Fruit fly (Drosophila melanogaster) whole organism, embryonic: ENCODE measurements around the gene Acp63F.

ENCODE experiments used
- Ada2b ChIP-seq: fragments of 200-800 bp; sonication (Bioruptor generic); IDR thresholded peaks from 2 replicates; pipeline ENCODE4 v1.3.6; 2022; ENCODE audit warnings: missing biosample characterization, missing genetic modification characterization
- Bteb2 ChIP-seq: fragments of 200-800 bp; sonication (Bioruptor generic); optimal IDR thresholded peaks from 2 replicates; lab custom pipeline; 2016; ENCODE audit warnings: missing biosample characterization, missing genetic modification characterization
- CG1024 ChIP-seq: fragments of 200-800 bp; sonication (Bioruptor generic); IDR thresholded peaks from 2 replicates; pipeline ENCODE4 v1.3.6; 2022; ENCODE audit warnings: missing biosample characterization, missing genetic modification characterization
- CG10654 ChIP-seq: fragments of 200-800 bp; sonication (Bioruptor generic); optimal IDR thresholded peaks from 2 replicates; lab custom pipeline; 2016; ENCODE audit warnings: missing biosample characterization, missing genetic modification characterization
- CG11085 ChIP-seq: fragments of 200-800 bp; sonication (Bioruptor generic); IDR thresholded peaks from 2 replicates; pipeline ENCODE4 v1.3.6; 2022; ENCODE audit warnings: missing biosample characterization, missing genetic modification characterization
- CG13894 ChIP-seq: fragments of 200-800 bp; sonication (Bioruptor generic); optimal IDR thresholded peaks from 3 replicates; lab custom pipeline; 2018; ENCODE audit warnings: missing biosample characterization, mild to moderate bottlenecking, missing genetic modification characterization, moderate library complexity
- CG1647 ChIP-seq: fragments of 200-800 bp; sonication (Bioruptor generic); optimal IDR thresholded peaks from 3 replicates; lab custom pipeline; 2016; ENCODE audit warnings: missing biosample characterization, missing genetic modification characterization
- CG17802 ChIP-seq: fragments of 200-800 bp; sonication (Bioruptor generic); optimal IDR thresholded peaks from 2 replicates; lab custom pipeline; 2018; ENCODE audit warnings: missing biosample characterization, mild to moderate bottlenecking, missing genetic modification characterization, moderate library complexity
- CG18011 ChIP-seq: fragments of 200-800 bp; sonication (Bioruptor generic); optimal IDR thresholded peaks from 2 replicates; lab custom pipeline; 2017; ENCODE audit warnings: missing biosample characterization, missing genetic modification characterization, mild to moderate bottlenecking, moderate library complexity, missing genotype
- CG2116 ChIP-seq: fragments of 200-800 bp; sonication (Bioruptor generic); optimal IDR thresholded peaks from 3 replicates; lab custom pipeline; 2018; ENCODE audit warnings: missing biosample characterization, mild to moderate bottlenecking, missing genetic modification characterization
- CG31441 ChIP-seq: fragments of 200-800 bp; sonication (Bioruptor generic); IDR thresholded peaks from 2 replicates; pipeline ENCODE4 v1.3.6; 2022; ENCODE audit warnings: missing biosample characterization, missing genetic modification characterization
- CG3726 ChIP-seq: fragments of 200-800 bp; sonication (Bioruptor generic); IDR thresholded peaks from 3 replicates; pipeline ENCODE4, ENCODE4 v1.3.6; 2022; ENCODE audit warnings: missing biosample characterization, missing genetic modification characterization
- CG3995 ChIP-seq: fragments of 200-800 bp; sonication (Bioruptor generic); optimal IDR thresholded peaks from 3 replicates; lab custom pipeline; 2016; ENCODE audit warnings: missing biosample characterization, missing genetic modification characterization
- CG6175 ChIP-seq: fragments of 200-800 bp; sonication (Bioruptor generic); IDR thresholded peaks from 3 replicates; pipeline ENCODE4 v1.3.6; 2022; ENCODE audit warnings: missing biosample characterization, missing genetic modification characterization
- CG6689 ChIP-seq: fragments of 200-800 bp; sonication (Bioruptor generic); IDR thresholded peaks from 2 replicates; pipeline ENCODE4 v1.3.6; 2022; ENCODE audit warnings: missing biosample characterization, missing genetic modification characterization
- CG7372 ChIP-seq: fragments of 200-800 bp; sonication (Bioruptor generic); IDR thresholded peaks from 2 replicates; pipeline ENCODE4 v1.3.6; 2022; ENCODE audit warnings: missing biosample characterization, missing genetic modification characterization
- CG7556 ChIP-seq: fragments of 200-800 bp; sonication (Bioruptor generic); optimal IDR thresholded peaks from 2 replicates; lab custom pipeline; 2017; ENCODE audit warnings: missing biosample characterization, mild to moderate bottlenecking, missing genetic modification characterization
- CG7963 ChIP-seq: fragments of 200-800 bp; sonication (Bioruptor generic); IDR thresholded peaks from 3 replicates; pipeline ENCODE4 v1.3.6; 2022; ENCODE audit warnings: missing biosample characterization, missing genetic modification characterization; ENCODE audit not compliant: partially characterized antibody
- CG8281 ChIP-seq: fragments of 200-800 bp; sonication (Bioruptor generic); optimal IDR thresholded peaks from 2 replicates; lab custom pipeline; 2018; ENCODE audit warnings: missing biosample characterization, mild to moderate bottlenecking, missing genetic modification characterization, moderate library complexity
- CG8944 ChIP-seq: fragments of 200-800 bp; sonication (Bioruptor generic); optimal IDR thresholded peaks from 3 replicates; lab custom pipeline; 2016; ENCODE audit warnings: missing biosample characterization, missing genetic modification characterization
- CG9727 ChIP-seq: fragments of 200-800 bp; sonication (Bioruptor generic); optimal IDR thresholded peaks from 3 replicates; lab custom pipeline; 2017; ENCODE audit warnings: missing biosample characterization, mild to moderate bottlenecking, missing genetic modification characterization
- CG9876 ChIP-seq: fragments of 200-800 bp; sonication (Bioruptor generic); optimal IDR thresholded peaks from 2 replicates; lab custom pipeline; 2016; ENCODE audit warnings: missing biosample characterization, missing genetic modification characterization
- CTCF ChIP-seq: fragments of 200-800 bp; sonication (Bioruptor generic); optimal IDR thresholded peaks from 2 replicates; lab custom pipeline; 2017; ENCODE audit warnings: missing biosample characterization, mild to moderate bottlenecking, missing genetic modification characterization, moderate library complexity
- Dip3 ChIP-seq: fragments of 200-800 bp; sonication (Bioruptor generic); optimal IDR thresholded peaks from 3 replicates; lab custom pipeline; 2016; ENCODE audit warnings: missing biosample characterization, missing genetic modification characterization
- Fer3 ChIP-seq: fragments of 200-800 bp; sonication (Bioruptor generic); optimal IDR thresholded peaks from 2 replicates; lab custom pipeline; 2018; ENCODE audit warnings: missing biosample characterization, mild to moderate bottlenecking, missing genetic modification characterization, moderate library complexity
- Hmr ChIP-seq: fragments of 200-800 bp; sonication (Bioruptor generic); optimal IDR thresholded peaks from 3 replicates; lab custom pipeline; 2017; ENCODE audit warnings: mild to moderate bottlenecking, missing biosample characterization, missing genetic modification reagents, missing genetic modification characterization
- Hr3 ChIP-seq: fragments of 200-800 bp; sonication (Bioruptor generic); optimal IDR thresholded peaks from 3 replicates; lab custom pipeline; 2016; ENCODE audit warnings: missing biosample characterization, missing genetic modification characterization
- Lim3 ChIP-seq: fragments of 200-800 bp; sonication (Bioruptor generic); IDR thresholded peaks from 2 replicates; pipeline ENCODE4 v1.3.6; 2022; ENCODE audit warnings: missing biosample characterization, missing genetic modification characterization
- Myb ChIP-seq: fragments of 200-800 bp; sonication (Bioruptor generic); optimal IDR thresholded peaks from 2 replicates; lab custom pipeline; 2016; ENCODE audit warnings: missing biosample characterization, missing genetic modification characterization
- PHDP ChIP-seq: fragments of 200-800 bp; sonication (Bioruptor generic); optimal IDR thresholded peaks from 3 replicates; lab custom pipeline; 2018; ENCODE audit warnings: missing biosample characterization, mild to moderate bottlenecking, missing genetic modification characterization, moderate library complexity
- Ptx1 ChIP-seq: fragments of 200-800 bp; sonication (Bioruptor generic); IDR thresholded peaks from 2 replicates; pipeline ENCODE4 v1.3.6; 2022; ENCODE audit warnings: missing biosample characterization, missing genetic modification characterization
- Rfx ChIP-seq: fragments of 200-800 bp; sonication (Bioruptor generic); IDR thresholded peaks from 2 replicates; pipeline ENCODE4 v1.3.6; 2022; ENCODE audit warnings: missing biosample characterization, missing genetic modification characterization
- Spps ChIP-seq: fragments of 200-800 bp; sonication (Bioruptor generic); optimal IDR thresholded peaks from 2 replicates; lab custom pipeline; 2018; ENCODE audit warnings: missing biosample characterization, mild to moderate bottlenecking, missing genetic modification characterization
- ac ChIP-seq: fragments of 200-800 bp; sonication (Bioruptor generic); optimal IDR thresholded peaks from 3 replicates; lab custom pipeline; 2017; ENCODE audit warnings: missing biosample characterization, mild to moderate bottlenecking, missing genetic modification characterization
- bab2 ChIP-seq: fragments of 200-800 bp; sonication (Bioruptor generic); optimal IDR thresholded peaks from 2 replicates; lab custom pipeline; 2016; ENCODE audit warnings: missing biosample characterization, missing genetic modification characterization
- cg ChIP-seq: fragments of 200-800 bp; sonication (Bioruptor generic); optimal IDR thresholded peaks from 3 replicates; lab custom pipeline; 2019; ENCODE audit warnings: missing biosample characterization, mild to moderate bottlenecking, missing genetic modification characterization, moderate library complexity
- chn ChIP-seq: fragments of 200-800 bp; sonication (Bioruptor generic); optimal IDR thresholded peaks from 2 replicates; lab custom pipeline; 2016; ENCODE audit warnings: missing biosample characterization, missing genetic modification characterization
- crp ChIP-seq, 2 experiments: fragments of 200-800 bp; sonication (Bioruptor generic); optimal IDR thresholded peaks; 2 replicates in 1 of 2; 3 replicates in 1 of 2; lab custom pipeline; 2017; ENCODE audit warnings: missing biosample characterization in 2 of 2, missing genetic modification characterization in 2 of 2, mild to moderate bottlenecking in 1 of 2, moderate library complexity in 1 of 2
- dati ChIP-seq: fragments of 200-800 bp; sonication (Bioruptor generic); IDR thresholded peaks from 2 replicates; pipeline ENCODE4 v1.3.6; 2022; ENCODE audit warnings: missing biosample characterization, missing genetic modification characterization
- ftz-f1 ChIP-seq: fragments of 200-800 bp; sonication (Bioruptor generic); optimal IDR thresholded peaks from 2 replicates; lab custom pipeline; 2016; ENCODE audit warnings: missing biosample characterization, missing genetic modification characterization
- gsb-n ChIP-seq: fragments of 200-800 bp; sonication (Bioruptor generic); optimal IDR thresholded peaks from 3 replicates; lab custom pipeline; 2018; ENCODE audit warnings: missing biosample characterization, mild to moderate bottlenecking, missing genetic modification characterization
- kah ChIP-seq: fragments of 200-800 bp; sonication (Bioruptor generic); optimal IDR thresholded peaks from 2 replicates; lab custom pipeline; 2018; ENCODE audit warnings: missing biosample characterization, mild to moderate bottlenecking, missing genetic modification characterization
- nau ChIP-seq: fragments of 200-800 bp; sonication (Bioruptor generic); optimal IDR thresholded peaks from 3 replicates; lab custom pipeline; 2017; ENCODE audit warnings: missing biosample characterization, mild to moderate bottlenecking, missing genetic modification characterization, missing genetic modification reagents
- nmo ChIP-seq: fragments of 200-800 bp; sonication (Bioruptor generic); optimal IDR thresholded peaks from 2 replicates; lab custom pipeline; 2018; ENCODE audit warnings: missing biosample characterization, mild to moderate bottlenecking, missing genetic modification characterization, moderate library complexity
- nom ChIP-seq: fragments of 200-800 bp; sonication (Bioruptor generic); optimal IDR thresholded peaks from 2 replicates; lab custom pipeline; 2017; ENCODE audit warnings: missing biosample characterization, missing genetic modification characterization, mild to moderate bottlenecking, moderate library complexity, missing genetic modification reagents
- odd ChIP-seq: fragments of 200-800 bp; sonication (Bioruptor generic); optimal IDR thresholded peaks from 2 replicates; lab custom pipeline; 2017; ENCODE audit warnings: missing biosample characterization, mild to moderate bottlenecking, missing genetic modification characterization
- pb ChIP-seq: fragments of 200-800 bp; sonication (Bioruptor generic); optimal IDR thresholded peaks from 3 replicates; lab custom pipeline; 2016; ENCODE audit warnings: missing biosample characterization, missing genetic modification characterization
- sc ChIP-seq, 3 experiments: fragments of >200 bp in 2 of 3; fragments of 200-800 bp in 1 of 3; sonication (Bioruptor generic) in 1 of 3; optimal IDR thresholded peaks; 2 replicates in 2 of 3; 3 replicates in 1 of 3; lab custom pipeline; 2017; ENCODE audit warnings: mild to moderate bottlenecking in 1 of 3, missing biosample characterization in 1 of 3, missing genetic modification characterization in 1 of 3, missing genetic modification reagents in 1 of 3
- trh ChIP-seq: fragments of 200-800 bp; sonication (Bioruptor generic); optimal IDR thresholded peaks from 2 replicates; lab custom pipeline; 2016; ENCODE audit warnings: missing biosample characterization, missing genetic modification characterization
- wdn ChIP-seq: fragments of 200-800 bp; sonication (Bioruptor generic); IDR thresholded peaks from 2 replicates; pipeline ENCODE4 v1.3.6; 2022; ENCODE audit warnings: missing biosample characterization, missing genetic modification characterization

Acp63F gene

dm6 chr3L:3785002-3785661, 31.0 kb downstream of the Acp63F start (continued):
- TF ChIP-seq CG1647 (GFP tag; lab: Kevin White, UChicago) (peak; percentile 89), CG31441 (GFP tag; lab: Robert Waterston, UW) (peak; percentile 83), crp (GFP tag; optimal IDR thresholded peaks at IDR 0.05; lab: Kevin White, UChicago) (peak in 1 of 2 experiments; percentile 25), Myb (GFP tag; lab: Kevin White, UChicago) (peak; percentile 85), CG18011 (peak; percentile 75), Dip3 (peak; percentile 86), nau (GFP tag; lab: Kevin White, UChicago) (peak; percentile 91), chn (GFP tag; lab: Kevin White, UChicago) (peak; percentile 98), CG9876 (GFP tag; lab: Kevin White, UChicago) (peak; percentile 92), Ada2b (GFP tag; lab: Robert Waterston, UW) (peak; percentile 96), gsb-n (peak; percentile 94), CG17802 (tag; lab: Kevin White, UChicago) (peak; percentile 56), CG8944 (peak; percentile 95), CG7372 (GFP tag; lab: Robert Waterston, UW) (peak; percentile 91), Hmr (GFP tag; lab: Kevin White, UChicago) (peak; percentile 93), sc (optimal IDR thresholded peaks at IDR 0.05; lab: Kevin White, UChicago) (no peak), sc (GFP tag; optimal IDR thresholded peaks at IDR 0.05; lab: Kevin White, UChicago) (peak; percentile 93), CG6175 (GFP tag; lab: Robert Waterston, UW) (peak; percentile 77; the same call in 2 of the 3 replicates), Fer3 (tag; lab: Kevin White, UChicago) (peak; percentile 77), CG8281 (tag; lab: Kevin White, UChicago) (peak; percentile 60), CG10654 (GFP tag; lab: Kevin White, UChicago) (peak; percentile 88), CG11085 (GFP tag; lab: Robert Waterston, UW) (peak; percentile 88), bab2 (peak; percentile 90), cg (no peak), Spps (tag; lab: Kevin White, UChicago) (peak; percentile 71), nom (peak; percentile 80), Rfx (GFP tag; lab: Robert Waterston, UW) (peak; percentile 94), kah (peak; percentile 58), dati (GFP tag; lab: Robert Waterston, UW) (peak; percentile 93), Lim3 (peak; percentile 89), CG2116 (GFP tag; lab: Kevin White, UChicago) (peak; percentile 58), CG7556 (GFP tag; lab: Kevin White, UChicago) (peak; percentile 91), CG7963 (GFP tag; lab: Robert Waterston, UW) (no peak), CG3995 (peak; percentile 19), PHDP (tag; lab: Kevin White, UChicago) (peak; percentile 95), CG1024 (GFP tag; lab: Robert Waterston, UW) (peak; percentile 88), CTCF (GFP tag; lab: Kevin White, UChicago) (peak; percentile 31), nmo (GFP tag; lab: Kevin White, UChicago) (peak; percentile 94), pb (peak; percentile 92), odd (peak; percentile 87), Ptx1 (GFP tag; lab: Robert Waterston, UW) (peak; percentile 98), Bteb2 (GFP tag; lab: Kevin White, UChicago) (peak; percentile 90), wdn (peak; percentile 88), CG3726 (GFP tag; lab: Robert Waterston, UW) (peak; percentile 94; the same call in 2 of the 3 replicates), Hr3 (peak; percentile 92), CG6689 (peak; percentile 97), ac (GFP tag; lab: Kevin White, UChicago) (peak; percentile 94), trh (GFP tag; lab: Kevin White, UChicago) (peak; percentile 89), CG13894 (peak; percentile 0), CG9727 (GFP tag; lab: Kevin White, UChicago) (peak; percentile 92), ftz-f1 (GFP tag; lab: Kevin White, UChicago) (no peak)
